Fruit fly (Drosophila melanogaster) whole organism, embryonic: ENCODE measurements around the gene Rcd2.

Experiments
- Abd-B ChIP-seq: fragments of 200-800 bp; sonication (Bioruptor generic); optimal IDR thresholded peaks from 2 replicates; lab custom pipeline; 2018; ENCODE audit warnings: missing biosample characterization, mild to moderate bottlenecking, missing genetic modification characterization, moderate library complexity
- Adf1 ChIP-seq: fragments of 200-800 bp; sonication (Bioruptor generic); IDR thresholded peaks from 2 replicates; pipeline ENCODE4 v1.3.6; 2022; ENCODE audit warnings: missing biosample characterization, missing genetic modification characterization
- Asciz ChIP-seq: fragments of 200-800 bp; sonication (Bioruptor generic); optimal IDR thresholded peaks from 2 replicates; lab custom pipeline; 2017; ENCODE audit warnings: missing biosample characterization, mild to moderate bottlenecking, missing genetic modification characterization, missing genetic modification reagents
- BEAF-32 ChIP-seq: fragments of 200-800 bp; sonication (Bioruptor generic); optimal IDR thresholded peaks from 3 replicates; lab custom pipeline; 2017; ENCODE audit warnings: missing biosample characterization, missing genetic modification characterization, mild to moderate bottlenecking, moderate library complexity, missing genetic modification reagents
- CG10321 ChIP-seq: fragments of 200-800 bp; sonication (Bioruptor generic); IDR thresholded peaks from 2 replicates; pipeline ENCODE4 v1.3.6; 2022; ENCODE audit warnings: missing biosample characterization, missing genetic modification characterization
- CG12659 ChIP-seq: fragments of 200-800 bp; sonication (Bioruptor generic); optimal IDR thresholded peaks from 3 replicates; lab custom pipeline; 2017; ENCODE audit warnings: mild to moderate bottlenecking, missing biosample characterization, missing genetic modification reagents, missing genetic modification characterization
- CG13296 ChIP-seq: fragments of 200-800 bp; sonication (Bioruptor generic); optimal IDR thresholded peaks from 3 replicates; lab custom pipeline; 2018; ENCODE audit warnings: missing biosample characterization, mild to moderate bottlenecking, missing genetic modification characterization
- CG13775 ChIP-seq: fragments of 200-800 bp; sonication (Bioruptor generic); optimal IDR thresholded peaks from 3 replicates; lab custom pipeline; 2017; ENCODE audit warnings: missing biosample characterization, mild to moderate bottlenecking, missing genetic modification characterization
- CG17359 ChIP-seq: fragments of 200-800 bp; sonication (Bioruptor generic); optimal IDR thresholded peaks from 3 replicates; lab custom pipeline; 2018; ENCODE audit warnings: missing biosample characterization, mild to moderate bottlenecking, missing genetic modification characterization, moderate library complexity
- CG18764 ChIP-seq: fragments of 200-800 bp; sonication (Bioruptor generic); optimal IDR thresholded peaks from 3 replicates; lab custom pipeline; 2016; ENCODE audit warnings: missing biosample characterization, missing genetic modification characterization
- CG30403 ChIP-seq: fragments of 200-800 bp; sonication (Bioruptor generic); optimal IDR thresholded peaks from 3 replicates; lab custom pipeline; 2016; ENCODE audit warnings: missing biosample characterization, missing genetic modification characterization
- CG32532 ChIP-seq: fragments of 200-800 bp; sonication (Bioruptor generic); IDR thresholded peaks from 2 replicates; pipeline ENCODE4 v1.3.6; 2022; ENCODE audit warnings: missing biosample characterization, missing genetic modification characterization
- CG33557 ChIP-seq: fragments of 200-800 bp; sonication (Bioruptor generic); optimal IDR thresholded peaks from 2 replicates; lab custom pipeline; 2019; ENCODE audit warnings: missing biosample characterization, mild to moderate bottlenecking, missing genetic modification characterization, moderate library complexity
- CG34224 ChIP-seq: fragments of 200-800 bp; sonication (Bioruptor generic); IDR thresholded peaks from 3 replicates; pipeline ENCODE4 v1.3.6; 2022; ENCODE audit warnings: missing biosample characterization, missing genetic modification characterization; ENCODE audit not compliant: partially characterized antibody
- CG4820 ChIP-seq: fragments of 200-800 bp; sonication (Bioruptor generic); optimal IDR thresholded peaks from 3 replicates; lab custom pipeline; 2016; ENCODE audit warnings: missing biosample characterization, missing genetic modification characterization
- CG7786 ChIP-seq: fragments of 200-800 bp; sonication (Bioruptor generic); optimal IDR thresholded peaks from 2 replicates; lab custom pipeline; 2016; ENCODE audit warnings: missing biosample characterization, missing genetic modification characterization
- CG7987 ChIP-seq: fragments of 200-800 bp; sonication (Bioruptor generic); optimal IDR thresholded peaks from 2 replicates; lab custom pipeline; 2018; ENCODE audit warnings: missing biosample characterization, mild to moderate bottlenecking, missing genetic modification characterization, moderate library complexity
- CG8924 ChIP-seq: fragments of 200-800 bp; optimal IDR thresholded peaks from 3 replicates; lab custom pipeline; 2019; ENCODE audit warnings: missing biosample characterization, mild to moderate bottlenecking, missing genetic modification characterization, moderate library complexity
- CG9817 ChIP-seq: fragments of 200-800 bp; sonication (Bioruptor generic); optimal IDR thresholded peaks from 2 replicates; lab custom pipeline; 2018; ENCODE audit warnings: missing biosample characterization, mild to moderate bottlenecking, missing genetic modification characterization, moderate library complexity
- Dll ChIP-seq: fragments of 200-800 bp; sonication (Bioruptor generic); IDR thresholded peaks from 4 replicates; pipeline ENCODE4 v1.3.6; 2022; ENCODE audit warnings: missing biosample characterization, missing genetic modification characterization; ENCODE audit not compliant: partially characterized antibody
- Drgx ChIP-seq: fragments of 200-800 bp; sonication (Bioruptor generic); IDR thresholded peaks from 2 replicates; pipeline ENCODE4 v1.3.6; 2022; ENCODE audit warnings: missing biosample characterization, missing genetic modification characterization
- E2f2 ChIP-seq: fragments of 200-800 bp; sonication (Bioruptor generic); IDR thresholded peaks from 2 replicates; pipeline ENCODE4 v1.3.6; 2022; ENCODE audit warnings: missing biosample characterization, missing genetic modification characterization
- HLH4C ChIP-seq: fragments of 200-800 bp; sonication (Bioruptor generic); IDR thresholded peaks from 3 replicates; pipeline ENCODE4 v1.3.6; 2022; ENCODE audit warnings: missing biosample characterization, missing genetic modification characterization; ENCODE audit not compliant: partially characterized antibody
- Nf-YB ChIP-seq: fragments of 200-800 bp; sonication (Bioruptor generic); optimal IDR thresholded peaks from 3 replicates; lab custom pipeline; 2019; ENCODE audit warnings: missing biosample characterization, mild to moderate bottlenecking, missing genetic modification characterization, moderate library complexity
- Scr ChIP-seq: fragments of 200-800 bp; sonication (Bioruptor generic); IDR thresholded peaks from 2 replicates; pipeline ENCODE4 v1.3.6; 2022; ENCODE audit warnings: missing biosample characterization, missing genetic modification characterization; ENCODE audit not compliant: partially characterized antibody
- Six4 ChIP-seq: fragments of 200-800 bp; sonication (Bioruptor generic); optimal IDR thresholded peaks from 2 replicates; lab custom pipeline; 2016; ENCODE audit warnings: missing biosample characterization, missing genetic modification characterization
- Usf ChIP-seq: fragments of 200-800 bp; sonication (Bioruptor generic); optimal IDR thresholded peaks from 2 replicates; lab custom pipeline; 2017; ENCODE audit warnings: missing genotype, missing biosample characterization, missing genetic modification characterization
- YL-1 ChIP-seq: fragments of 200-800 bp; sonication (Bioruptor generic); optimal IDR thresholded peaks from 3 replicates; lab custom pipeline; 2017; ENCODE audit warnings: missing biosample characterization, mild to moderate bottlenecking, missing genetic modification characterization
- az2 ChIP-seq: fragments of 200-800 bp; sonication (Bioruptor generic); optimal IDR thresholded peaks from 3 replicates; lab custom pipeline; 2016; ENCODE audit warnings: missing biosample characterization, missing genetic modification characterization
- caup ChIP-seq: fragments of 200-800 bp; sonication (Bioruptor generic); optimal IDR thresholded peaks from 3 replicates; lab custom pipeline; 2017; ENCODE audit warnings: missing biosample characterization, mild to moderate bottlenecking, missing genetic modification characterization, moderate library complexity; ENCODE audit not compliant: severe bottlenecking
- fd3F ChIP-seq: fragments of 200-800 bp; sonication (Bioruptor generic); optimal IDR thresholded peaks from 2 replicates; lab custom pipeline; 2018; ENCODE audit warnings: missing biosample characterization, mild to moderate bottlenecking, missing genetic modification characterization, moderate library complexity
- ftz-f1 ChIP-seq: fragments of 200-800 bp; sonication (Bioruptor generic); optimal IDR thresholded peaks from 2 replicates; lab custom pipeline; 2016; ENCODE audit warnings: missing biosample characterization, missing genetic modification characterization
- gt ChIP-seq: fragments of 200-800 bp; sonication (Bioruptor generic); IDR thresholded peaks from 2 replicates; pipeline ENCODE4 v1.3.6; 2022; ENCODE audit warnings: missing biosample characterization, missing genetic modification characterization
- ind ChIP-seq: fragments of 200-800 bp; sonication (Bioruptor generic); optimal IDR thresholded peaks from 3 replicates; lab custom pipeline; 2016; ENCODE audit warnings: missing biosample characterization, missing genetic modification characterization
- kni ChIP-seq: fragments of 200-800 bp; sonication (Bioruptor generic); optimal IDR thresholded peaks from 3 replicates; lab custom pipeline; 2017; ENCODE audit warnings: mild to moderate bottlenecking, missing biosample characterization, missing genetic modification reagents, missing genetic modification characterization
- lola ChIP-seq, 3 experiments: fragments of >200 bp in 2 of 3; fragments of 200-800 bp in 1 of 3; sonication (Bioruptor generic) in 1 of 3; optimal IDR thresholded peaks; 2 replicates each; lab custom pipeline; 2017 to 2019; ENCODE audit warnings: missing biosample characterization in 3 of 3, missing genetic modification characterization in 3 of 3, mild to moderate bottlenecking in 1 of 3, moderate library complexity in 1 of 3
- nau ChIP-seq: fragments of 200-800 bp; sonication (Bioruptor generic); optimal IDR thresholded peaks from 3 replicates; lab custom pipeline; 2017; ENCODE audit warnings: missing biosample characterization, mild to moderate bottlenecking, missing genetic modification characterization, missing genetic modification reagents
- nerfin-1 ChIP-seq: fragments of 200-800 bp; sonication (Bioruptor generic); optimal IDR thresholded peaks from 3 replicates; lab custom pipeline; 2019; ENCODE audit warnings: missing biosample characterization, mild to moderate bottlenecking, missing genetic modification characterization, moderate library complexity
- onecut ChIP-seq: fragments of 200-800 bp; sonication (Bioruptor generic); IDR thresholded peaks from 2 replicates; pipeline ENCODE4 v1.3.6; 2022; ENCODE audit warnings: missing biosample characterization, missing genetic modification characterization
- p53 ChIP-seq: fragments of 200-800 bp; sonication (Bioruptor generic); optimal IDR thresholded peaks from 2 replicates; lab custom pipeline; 2016; ENCODE audit warnings: missing biosample characterization, missing genetic modification characterization
- pho ChIP-seq: fragments of 200-800 bp; sonication (Bioruptor generic); optimal IDR thresholded peaks from 2 replicates; lab custom pipeline; 2016; ENCODE audit warnings: missing biosample characterization, missing genetic modification characterization
- run ChIP-seq: fragments of 200-800 bp; sonication (Bioruptor generic); optimal IDR thresholded peaks from 3 replicates; lab custom pipeline; 2018; ENCODE audit warnings: missing biosample characterization, mild to moderate bottlenecking, missing genetic modification characterization
- salm ChIP-seq: fragments of 200-800 bp; sonication (Bioruptor generic); optimal IDR thresholded peaks from 2 replicates; lab custom pipeline; 2018; ENCODE audit warnings: missing biosample characterization, mild to moderate bottlenecking, missing genetic modification characterization
- sob ChIP-seq: fragments of 200-800 bp; sonication (Bioruptor generic); IDR thresholded peaks from 2 replicates; pipeline ENCODE4 v1.3.6; 2022; ENCODE audit warnings: missing biosample characterization, missing genetic modification characterization
- stc ChIP-seq: fragments of 200-800 bp; sonication (Bioruptor generic); IDR thresholded peaks from 2 replicates; pipeline ENCODE4 v1.3.6; 2022; ENCODE audit warnings: missing biosample characterization, missing genetic modification characterization
- toy ChIP-seq: fragments of 200-800 bp; sonication (Bioruptor generic); IDR thresholded peaks from 2 replicates; pipeline ENCODE4 v1.3.6; 2022; ENCODE audit warnings: missing biosample characterization, missing genetic modification characterization
- twi ChIP-seq: fragments of 200-800 bp; optimal IDR thresholded peaks from 2 replicates; lab custom pipeline; 2019; ENCODE audit warnings: missing biosample characterization, mild to moderate bottlenecking, missing genetic modification characterization, moderate library complexity
- vnd ChIP-seq: fragments of 200-800 bp; sonication (Bioruptor generic); IDR thresholded peaks from 3 replicates; pipeline ENCODE4 v1.3.6; 2022; ENCODE audit warnings: missing biosample characterization, missing genetic modification characterization; ENCODE audit not compliant: partially characterized antibody

The Rcd2 gene

DNA sequence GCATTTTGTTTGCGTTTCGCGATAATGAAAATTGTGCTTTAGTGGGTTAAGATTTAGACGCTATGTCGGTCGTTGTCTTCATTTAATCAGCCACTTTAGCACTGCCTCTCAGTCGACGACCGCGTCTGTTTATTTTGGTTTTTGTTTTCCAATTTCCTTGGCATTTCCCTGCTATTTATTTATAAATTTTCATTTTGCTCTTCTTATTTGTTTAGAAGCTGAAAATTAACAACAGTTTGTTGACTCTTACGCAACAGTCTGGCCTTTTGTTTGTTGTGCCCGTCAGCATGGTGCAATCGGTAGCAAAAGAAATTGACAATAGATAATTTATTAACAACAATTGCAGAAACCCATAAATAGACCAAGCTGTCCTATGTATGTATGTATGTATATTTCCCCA is 32.7 kb downstream of the Rcd2 start (continued):
- TF ChIP-seq CG13775 (GFP tag; lab: Kevin White, UChicago) (no peak), fd3F (GFP tag; lab: Kevin White, UChicago) (no peak), Nf-YB (GFP tag; lab: Kevin White, UChicago) (no peak), onecut (GFP tag; lab: Robert Waterston, UW) (peak; percentile 3; the same call in 1 of the 2 replicates), Scr (GFP tag; lab: Robert Waterston, UW) (no peak), twi (tag; lab: Kevin White, UChicago) (no peak), run (tag; lab: Kevin White, UChicago) (no peak), CG9817 (tag; lab: Kevin White, UChicago) (no peak), Drgx (GFP tag; lab: Robert Waterston, UW) (no peak), Adf1 (no peak), salm (tag; lab: Kevin White, UChicago) (no peak), CG10321 (GFP tag; lab: Robert Waterston, UW) (no peak), caup (no peak), Six4 (GFP tag; lab: Kevin White, UChicago) (no peak), kni (no peak), CG12659 (GFP tag; lab: Kevin White, UChicago) (no peak), az2 (GFP tag; lab: Kevin White, UChicago) (no peak), Abd-B (GFP tag; lab: Kevin White, UChicago) (no peak), Usf (no peak), CG32532 (no peak), Dll (GFP tag; lab: Robert Waterston, UW) (no peak), CG30403 (no peak), CG13296 (no peak), CG4820 (GFP tag; lab: Kevin White, UChicago) (no peak), CG8924 (tag; lab: Kevin White, UChicago) (no peak), nau (no peak), pho (GFP tag; lab: Kevin White, UChicago) (no peak), vnd (no peak), ftz-f1 (no peak), E2f2 (GFP tag; lab: Robert Waterston, UW) (no peak), stc (GFP tag; lab: Robert Waterston, UW) (0 out of 2 replicates have a peak, but pooled peaks have one; percentile 42), gt (GFP tag; lab: Robert Waterston, UW) (no peak), HLH4C (GFP tag; lab: Robert Waterston, UW) (no peak), sob (GFP tag; lab: Robert Waterston, UW) (no peak), CG34224 (GFP tag; lab: Robert Waterston, UW) (no peak), BEAF-32 (no peak), p53 (GFP tag; lab: Kevin White, UChicago) (no peak), Asciz (no peak), CG18764 (GFP tag; lab: Kevin White, UChicago) (no peak), nerfin-1 (no peak), lola (GFP tag; optimal IDR thresholded peaks at IDR 0.05; lab: Kevin White, UChicago) (peak in 1 of 3 experiments; percentile 14), CG33557 (GFP tag; lab: Kevin White, UChicago) (peak; percentile 15), YL-1 (GFP tag; lab: Kevin White, UChicago) (no peak), ind (GFP tag; lab: Kevin White, UChicago) (no peak), CG17359 (tag; lab: Kevin White, UChicago) (peak; percentile 39), CG7987 (GFP tag; lab: Kevin White, UChicago) (peak; percentile 1), CG7786 (GFP tag; lab: Kevin White, UChicago) (no peak), toy (no peak)
